Fruit fly (Drosophila melanogaster) whole organism, embryonic: ENCODE measurements around the gene CG15890.

Experiments
- Atf3 ChIP-seq: fragments of 200-800 bp; sonication (Bioruptor generic); optimal IDR thresholded peaks from 3 replicates; lab custom pipeline; 2016; ENCODE audit warnings: missing biosample characterization, missing genetic modification characterization
- C15 ChIP-seq: fragments of 200-800 bp; sonication (Bioruptor generic); IDR thresholded peaks from 3 replicates; pipeline ENCODE4 v1.3.6; 2022; ENCODE audit warnings: missing biosample characterization, missing genetic modification characterization
- CG1024 ChIP-seq: fragments of 200-800 bp; sonication (Bioruptor generic); IDR thresholded peaks from 2 replicates; pipeline ENCODE4 v1.3.6; 2022; ENCODE audit warnings: missing biosample characterization, missing genetic modification characterization
- CG10366 ChIP-seq: fragments of 200-800 bp; sonication (Bioruptor generic); IDR thresholded peaks from 2 replicates; pipeline ENCODE4 v1.3.6; 2022; ENCODE audit warnings: missing biosample characterization, missing genetic modification characterization
- CG11085 ChIP-seq: fragments of 200-800 bp; sonication (Bioruptor generic); IDR thresholded peaks from 2 replicates; pipeline ENCODE4 v1.3.6; 2022; ENCODE audit warnings: missing biosample characterization, missing genetic modification characterization
- CG11695 ChIP-seq: fragments of 200-800 bp; sonication (Bioruptor generic); IDR thresholded peaks from 3 replicates; pipeline ENCODE4 v1.3.6; 2022; ENCODE audit warnings: missing biosample characterization, missing genetic modification characterization
- CG1529 ChIP-seq: fragments of 200-800 bp; sonication (Bioruptor generic); optimal IDR thresholded peaks from 3 replicates; lab custom pipeline; 2018; ENCODE audit warnings: missing biosample characterization, missing genetic modification characterization
- CG15479 ChIP-seq: fragments of 200-800 bp; sonication (Bioruptor generic); optimal IDR thresholded peaks from 3 replicates; lab custom pipeline; 2019; ENCODE audit warnings: missing biosample characterization, mild to moderate bottlenecking, missing genetic modification characterization, moderate library complexity
- CG15696 ChIP-seq: fragments of 200-800 bp; sonication (Bioruptor generic); optimal IDR thresholded peaks from 2 replicates; lab custom pipeline; 2019; ENCODE audit warnings: missing biosample characterization, mild to moderate bottlenecking, missing genetic modification characterization, moderate library complexity
- CG16813 ChIP-seq: fragments of 200-800 bp; sonication (Bioruptor generic); IDR thresholded peaks from 3 replicates; pipeline ENCODE4 v1.3.6; 2022; ENCODE audit warnings: missing biosample characterization, missing genetic modification characterization; ENCODE audit not compliant: partially characterized antibody
- CG2129 ChIP-seq: fragments of 200-800 bp; sonication (Bioruptor generic); IDR thresholded peaks from 2 replicates; pipeline ENCODE4 v1.3.6; 2022; ENCODE audit warnings: missing biosample characterization, missing genetic modification characterization; ENCODE audit not compliant: partially characterized antibody
- CG30020 ChIP-seq: fragments of 200-800 bp; optimal IDR thresholded peaks from 2 replicates; lab custom pipeline; 2019; ENCODE audit warnings: missing biosample characterization, mild to moderate bottlenecking, missing genetic modification characterization, moderate library complexity
- CG30403 ChIP-seq: fragments of 200-800 bp; sonication (Bioruptor generic); optimal IDR thresholded peaks from 3 replicates; lab custom pipeline; 2016; ENCODE audit warnings: missing biosample characterization, missing genetic modification characterization
- CG32532 ChIP-seq: fragments of 200-800 bp; sonication (Bioruptor generic); IDR thresholded peaks from 2 replicates; pipeline ENCODE4 v1.3.6; 2022; ENCODE audit warnings: missing biosample characterization, missing genetic modification characterization
- CG32767 ChIP-seq: fragments of 200-800 bp; sonication (Bioruptor generic); IDR thresholded peaks from 2 replicates; pipeline ENCODE4 v1.3.6; 2022; ENCODE audit warnings: missing biosample characterization, missing genetic modification characterization
- CG3726 ChIP-seq: fragments of 200-800 bp; sonication (Bioruptor generic); IDR thresholded peaks from 3 replicates; pipeline ENCODE4, ENCODE4 v1.3.6; 2022; ENCODE audit warnings: missing biosample characterization, missing genetic modification characterization
- CG42726 ChIP-seq: fragments of 200-800 bp; sonication (Bioruptor generic); IDR thresholded peaks from 2 replicates; pipeline ENCODE4 v1.3.6; 2022; ENCODE audit warnings: missing biosample characterization, missing genetic modification characterization; ENCODE audit not compliant: partially characterized antibody
- CG7372 ChIP-seq: fragments of 200-800 bp; sonication (Bioruptor generic); IDR thresholded peaks from 2 replicates; pipeline ENCODE4 v1.3.6; 2022; ENCODE audit warnings: missing biosample characterization, missing genetic modification characterization
- CrebB ChIP-seq: fragments of 200-800 bp; sonication (Bioruptor generic); optimal IDR thresholded peaks from 3 replicates; lab custom pipeline; 2018; ENCODE audit warnings: missing biosample characterization, mild to moderate bottlenecking, missing genetic modification characterization
- Dfd ChIP-seq, 2 experiments: fragments of >200 bp; optimal IDR thresholded peaks; 2 replicates each; lab custom pipeline; 2017; ENCODE audit warnings: missing biosample characterization in 2 of 2, missing genetic modification characterization in 2 of 2
- Doc3 ChIP-seq: fragments of 200-800 bp; sonication (Bioruptor generic); IDR thresholded peaks from 3 replicates; pipeline ENCODE4 v1.3.6; 2022; ENCODE audit warnings: missing biosample characterization, missing genetic modification characterization; ENCODE audit not compliant: partially characterized antibody
- Fer3 ChIP-seq: fragments of 200-800 bp; sonication (Bioruptor generic); optimal IDR thresholded peaks from 2 replicates; lab custom pipeline; 2018; ENCODE audit warnings: missing biosample characterization, mild to moderate bottlenecking, missing genetic modification characterization, moderate library complexity
- Gsc ChIP-seq: fragments of 200-800 bp; sonication (Bioruptor generic); IDR thresholded peaks from 2 replicates; pipeline ENCODE4 v1.3.6; 2022; ENCODE audit warnings: missing biosample characterization, missing genetic modification characterization
- HmgD ChIP-seq: fragments of 200-800 bp; sonication (Bioruptor generic); optimal IDR thresholded peaks from 3 replicates; lab custom pipeline; 2016; ENCODE audit warnings: missing biosample characterization, missing genetic modification characterization
- Hmx ChIP-seq: fragments of 200-800 bp; sonication (Bioruptor generic); optimal IDR thresholded peaks from 2 replicates; lab custom pipeline; 2016; ENCODE audit warnings: missing biosample characterization, missing genetic modification characterization
- Hsf ChIP-seq: fragments of 200-800 bp; sonication (Bioruptor generic); optimal IDR thresholded peaks from 3 replicates; lab custom pipeline; 2016; ENCODE audit warnings: missing biosample characterization, missing genetic modification characterization
- Meics ChIP-seq: fragments of 200-800 bp; sonication (Bioruptor generic); optimal IDR thresholded peaks from 2 replicates; lab custom pipeline; 2017; ENCODE audit warnings: missing biosample characterization, mild to moderate bottlenecking, missing genetic modification characterization
- Nf-YC ChIP-seq: fragments of 200-800 bp; optimal IDR thresholded peaks from 3 replicates; lab custom pipeline; 2019; ENCODE audit warnings: missing biosample characterization, mild to moderate bottlenecking, missing genetic modification characterization, moderate library complexity
- Opbp ChIP-seq: fragments of 200-800 bp; sonication (Bioruptor generic); IDR thresholded peaks from 3 replicates; pipeline ENCODE4 v1.3.6; 2022; ENCODE audit warnings: missing biosample characterization, missing genetic modification characterization; ENCODE audit not compliant: partially characterized antibody
- TFAM ChIP-seq: fragments of 200-800 bp; sonication (Bioruptor generic); optimal IDR thresholded peaks from 2 replicates; lab custom pipeline; 2017; ENCODE audit warnings: missing biosample characterization, missing genetic modification characterization, inconsistent platforms
- bigmax ChIP-seq: fragments of 200-800 bp; sonication (Bioruptor generic); optimal IDR thresholded peaks from 2 replicates; lab custom pipeline; 2018; ENCODE audit warnings: missing biosample characterization, mild to moderate bottlenecking, missing genetic modification characterization
- bsh ChIP-seq, 2 experiments: fragments of 200-800 bp; sonication (Bioruptor generic); optimal IDR thresholded peaks; 2 replicates each; lab custom pipeline; 2017 to 2018; ENCODE audit warnings: mild to moderate bottlenecking in 2 of 2, missing biosample characterization in 2 of 2, missing genetic modification characterization in 2 of 2, moderate library complexity in 1 of 2
- corto ChIP-seq: fragments of 200-800 bp; sonication (Bioruptor generic); optimal IDR thresholded peaks from 2 replicates; lab custom pipeline; 2016; ENCODE audit warnings: missing biosample characterization, mild to moderate bottlenecking, missing genetic modification characterization, moderate library complexity
- cwo ChIP-seq: fragments of 200-800 bp; sonication (Bioruptor generic); optimal IDR thresholded peaks from 3 replicates; lab custom pipeline; 2017; ENCODE audit warnings: missing biosample characterization, missing genetic modification characterization, mild to moderate bottlenecking, moderate library complexity, missing genetic modification reagents
- da ChIP-seq: fragments of 200-800 bp; sonication (Bioruptor generic); optimal IDR thresholded peaks from 2 replicates; lab custom pipeline; 2016; ENCODE audit warnings: missing biosample characterization, missing genetic modification characterization
- en ChIP-seq: fragments of 200-800 bp; sonication (Bioruptor generic); optimal IDR thresholded peaks from 2 replicates; lab custom pipeline; 2016; ENCODE audit warnings: missing biosample characterization, missing genetic modification characterization
- ewg ChIP-seq: fragments of 200-800 bp; sonication (Bioruptor generic); optimal IDR thresholded peaks from 3 replicates; lab custom pipeline; 2017; ENCODE audit warnings: mild to moderate bottlenecking, missing biosample characterization, missing genetic modification reagents, missing genetic modification characterization
- hbn ChIP-seq: fragments of 200-800 bp; sonication (Bioruptor generic); IDR thresholded peaks from 2 replicates; pipeline ENCODE4 v1.3.6; 2022; ENCODE audit warnings: missing biosample characterization, missing genetic modification characterization; ENCODE audit not compliant: partially characterized antibody
- jumu ChIP-seq: fragments of 200-800 bp; sonication (Bioruptor generic); optimal IDR thresholded peaks from 3 replicates; lab custom pipeline; 2016; ENCODE audit warnings: missing biosample characterization, missing genetic modification characterization
- kah ChIP-seq: fragments of 200-800 bp; sonication (Bioruptor generic); optimal IDR thresholded peaks from 2 replicates; lab custom pipeline; 2018; ENCODE audit warnings: missing biosample characterization, mild to moderate bottlenecking, missing genetic modification characterization
- luna ChIP-seq: fragments of 200-800 bp; sonication (Bioruptor generic); optimal IDR thresholded peaks from 2 replicates; lab custom pipeline; 2016; ENCODE audit warnings: missing biosample characterization, missing genetic modification characterization
- nerfin-1 ChIP-seq: fragments of 200-800 bp; sonication (Bioruptor generic); optimal IDR thresholded peaks from 3 replicates; lab custom pipeline; 2019; ENCODE audit warnings: missing biosample characterization, mild to moderate bottlenecking, missing genetic modification characterization, moderate library complexity
- pnt ChIP-seq: fragments of 200-800 bp; sonication (Bioruptor generic); optimal IDR thresholded peaks from 3 replicates; lab custom pipeline; 2016; ENCODE audit warnings: missing biosample characterization, missing genetic modification characterization
- ranshi ChIP-seq: fragments of 200-800 bp; sonication (Bioruptor generic); IDR thresholded peaks from 2 replicates; pipeline ENCODE4 v1.3.6; 2022; ENCODE audit warnings: missing biosample characterization, missing genetic modification characterization
- row ChIP-seq: fragments of 200-800 bp; sonication (Bioruptor generic); IDR thresholded peaks from 3 replicates; pipeline ENCODE4 v1.3.6; 2022; ENCODE audit warnings: missing biosample characterization, missing genetic modification characterization
- so ChIP-seq: fragments of 200-800 bp; sonication (Bioruptor generic); IDR thresholded peaks from 3 replicates; pipeline ENCODE4 v1.3.6; 2022; ENCODE audit warnings: missing biosample characterization, missing genetic modification characterization
- unc-4 ChIP-seq: fragments of 200-800 bp; sonication (Bioruptor generic); IDR thresholded peaks from 2 replicates; pipeline ENCODE4 v1.3.6; 2022; ENCODE audit warnings: missing biosample characterization, missing genetic modification characterization; ENCODE audit not compliant: partially characterized antibody
- unpg ChIP-seq: fragments of 200-800 bp; sonication (Bioruptor generic); optimal IDR thresholded peaks from 3 replicates; lab custom pipeline; 2018; ENCODE audit warnings: missing biosample characterization, mild to moderate bottlenecking, missing genetic modification characterization, moderate library complexity
- vfl ChIP-seq: fragments of 200-800 bp; sonication (Bioruptor generic); optimal IDR thresholded peaks from 2 replicates; lab custom pipeline; 2016; ENCODE audit warnings: missing biosample characterization, missing genetic modification characterization
- wor ChIP-seq: fragments of 200-800 bp; sonication (Bioruptor generic); IDR thresholded peaks from 2 replicates; pipeline ENCODE4 v1.3.6; 2022; ENCODE audit warnings: missing biosample characterization, missing genetic modification characterization
- zfh1 ChIP-seq: fragments of 200-800 bp; sonication (Bioruptor generic); IDR thresholded peaks from 3 replicates; pipeline ENCODE4 v1.3.6; 2022; ENCODE audit warnings: missing biosample characterization, missing genetic modification characterization

CG15890 gene

DNA sequence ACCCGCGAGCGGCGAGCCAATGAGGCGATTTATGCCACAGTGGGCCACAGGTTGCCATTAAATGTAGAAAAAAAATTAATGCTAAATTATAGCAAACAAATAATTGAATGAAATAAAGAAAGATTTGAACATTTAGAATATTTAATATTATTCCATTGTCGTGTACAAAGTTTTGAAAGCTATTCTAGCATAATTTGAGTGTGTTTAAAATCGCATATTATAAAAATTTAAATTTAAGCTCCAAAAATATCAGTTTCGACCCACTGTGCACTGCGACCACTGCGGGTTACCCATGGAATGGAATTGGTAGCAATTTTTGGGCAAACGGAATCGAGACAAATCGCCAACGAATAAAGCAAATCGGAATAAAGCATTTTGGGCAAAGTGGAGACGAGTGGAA lies 21.8 kb downstream of the CG15890 start (continued):
- TF ChIP-seq wor (GFP tag; lab: Robert Waterston, UW) = no peak
- no peak for TF ChIP-seq C15 (GFP tag; lab: Robert Waterston, UW)
- TF ChIP-seq corto (GFP tag; lab: Kevin White, UChicago) = no peak
- peak; percentile 28 for TF ChIP-seq nerfin-1 (tag; lab: Kevin White, UChicago)
- TF ChIP-seq CG1024 (GFP tag; lab: Robert Waterston, UW) = 0 out of 2 replicates have a peak, but pooled peaks have one; percentile 31
- no peak for TF ChIP-seq Gsc (GFP tag; lab: Robert Waterston, UW)
- TF ChIP-seq CG11695 (GFP tag; lab: Robert Waterston, UW) = peak; percentile 65; the same call in 1 of the 3 replicates
- no peak for TF ChIP-seq CG2129 (GFP tag; lab: Robert Waterston, UW)
- no peak for TF ChIP-seq unc-4
- TF ChIP-seq so (GFP tag; lab: Robert Waterston, UW) = peak; percentile 20; the same call in 1 of the 3 replicates
- TF ChIP-seq da (GFP tag; lab: Kevin White, UChicago) = no peak
- no peak for TF ChIP-seq Doc3 (GFP tag; lab: Robert Waterston, UW)
- peak; percentile 43 for TF ChIP-seq Meics (GFP tag; lab: Kevin White, UChicago)
- peak; percentile 28; the same call in 1 of the 2 replicates for TF ChIP-seq CG10366
- no peak for TF ChIP-seq HmgD (GFP tag; lab: Kevin White, UChicago)
- TF ChIP-seq zfh1 (GFP tag; lab: Robert Waterston, UW) = peak; percentile 70; the same call in 2 of the 3 replicates
- TF ChIP-seq CG30403 (GFP tag; lab: Kevin White, UChicago) = peak; percentile 54
- no peak for TF ChIP-seq pnt
- peak in 1 of 2 experiments; percentile 73 for TF ChIP-seq bsh (GFP tag; optimal IDR thresholded peaks at IDR 0.05; lab: Kevin White, UChicago)
- no peak for TF ChIP-seq CG3726 (GFP tag; lab: Robert Waterston, UW)
- TF ChIP-seq Hsf = peak; percentile 22
- TF ChIP-seq CG15479 (GFP tag; lab: Kevin White, UChicago) = no peak
- TF ChIP-seq kah (GFP tag; lab: Kevin White, UChicago) = peak; percentile 50
- TF ChIP-seq Fer3 (tag; lab: Kevin White, UChicago) = peak; percentile 5
- TF ChIP-seq CG32532 (GFP tag; lab: Robert Waterston, UW) = peak; percentile 41; the same call in 1 of the 2 replicates
- TF ChIP-seq ranshi (GFP tag; lab: Robert Waterston, UW) = peak; percentile 46; the same call in 1 of the 2 replicates
- no peak for TF ChIP-seq hbn
- TF ChIP-seq CG7372 = no peak
- TF ChIP-seq CG11085 = no peak
- no peak for TF ChIP-seq en (GFP tag; lab: Kevin White, UChicago)
- no peak for TF ChIP-seq CrebB (tag; lab: Kevin White, UChicago)
- no peak for TF ChIP-seq TFAM (GFP tag; lab: Kevin White, UChicago)
- TF ChIP-seq CG30020 (tag; lab: Kevin White, UChicago) = no peak
- no peak for TF ChIP-seq CG42726 (GFP tag; lab: Robert Waterston, UW)
- TF ChIP-seq vfl (GFP tag; lab: Kevin White, UChicago) = no peak
- TF ChIP-seq CG32767 (GFP tag; lab: Robert Waterston, UW) = peak; percentile 46; the same call in 1 of the 2 replicates
- no peak for TF ChIP-seq luna (GFP tag; lab: Kevin White, UChicago)
- no peak for TF ChIP-seq Atf3 (GFP tag; lab: Kevin White, UChicago)
- TF ChIP-seq CG16813 (GFP tag; lab: Robert Waterston, UW) = 0 out of 3 replicates have a peak, but pooled peaks have one; percentile 24
- peak; percentile 80 for TF ChIP-seq row
- TF ChIP-seq unpg (GFP tag; lab: Kevin White, UChicago) = peak; percentile 64
- TF ChIP-seq Nf-YC (tag; lab: Kevin White, UChicago) = peak; percentile 22
- TF ChIP-seq jumu (GFP tag; lab: Kevin White, UChicago) = no peak
- no peak for TF ChIP-seq Hmx
- TF ChIP-seq CG15696 (tag; lab: Kevin White, UChicago) = peak; percentile 70
- no peak for TF ChIP-seq bigmax
- TF ChIP-seq ewg (GFP tag; lab: Kevin White, UChicago) = no peak
- TF ChIP-seq cwo (GFP tag; lab: Kevin White, UChicago) = peak; percentile 19
- TF ChIP-seq CG1529 = peak; percentile 40
- TF ChIP-seq Dfd (GFP tag; optimal IDR thresholded peaks at IDR 0.05; lab: Kevin White, UChicago) = no peak
- TF ChIP-seq Opbp (GFP tag; lab: Robert Waterston, UW) = no peak
